Fruit fly (Drosophila melanogaster) whole organism, embryonic: ENCODE data around the gene Polr2I.
A peak's percentile ranks its signal among the peaks of the same experiment; 100 is the strongest.

Source experiments
- Atf-2 ChIP-seq: fragments of 200-800 bp; sonication (Bioruptor generic); optimal IDR thresholded peaks from 2 replicates; lab custom pipeline; 2016; ENCODE audit warnings: missing biosample characterization, missing genetic modification characterization
- B-H2 ChIP-seq: fragments of 200-800 bp; sonication (Bioruptor generic); optimal IDR thresholded peaks from 2 replicates; lab custom pipeline; 2018; ENCODE audit warnings: missing biosample characterization, mild to moderate bottlenecking, missing genetic modification characterization
- CG10654 ChIP-seq: fragments of 200-800 bp; sonication (Bioruptor generic); optimal IDR thresholded peaks from 2 replicates; lab custom pipeline; 2016; ENCODE audit warnings: missing biosample characterization, missing genetic modification characterization
- CG10979 ChIP-seq: fragments of 200-800 bp; sonication (Bioruptor generic); optimal IDR thresholded peaks from 2 replicates; lab custom pipeline; 2018; ENCODE audit warnings: missing biosample characterization, mild to moderate bottlenecking, missing genetic modification characterization, moderate library complexity
- CG11560 ChIP-seq: fragments of 200-800 bp; sonication (Bioruptor generic); IDR thresholded peaks from 3 replicates; pipeline ENCODE4 v1.3.6; 2022; ENCODE audit warnings: missing biosample characterization, missing genetic modification characterization
- CG12659 ChIP-seq: fragments of 200-800 bp; sonication (Bioruptor generic); optimal IDR thresholded peaks from 3 replicates; lab custom pipeline; 2017; ENCODE audit warnings: mild to moderate bottlenecking, missing biosample characterization, missing genetic modification reagents, missing genetic modification characterization
- CG13424 ChIP-seq: fragments of 200-800 bp; sonication (Bioruptor generic); optimal IDR thresholded peaks from 2 replicates; lab custom pipeline; 2019; ENCODE audit warnings: missing biosample characterization, mild to moderate bottlenecking, missing genetic modification characterization, moderate library complexity
- CG13894 ChIP-seq: fragments of 200-800 bp; sonication (Bioruptor generic); optimal IDR thresholded peaks from 3 replicates; lab custom pipeline; 2018; ENCODE audit warnings: missing biosample characterization, mild to moderate bottlenecking, missing genetic modification characterization, moderate library complexity
- CG14014 ChIP-seq: fragments of 200-800 bp; sonication (Bioruptor generic); IDR thresholded peaks from 2 replicates; pipeline ENCODE4 v1.3.6; 2022; ENCODE audit warnings: missing biosample characterization, missing genetic modification characterization
- CG1603 ChIP-seq: fragments of 200-800 bp; sonication (Bioruptor generic); optimal IDR thresholded peaks from 2 replicates; lab custom pipeline; 2019; ENCODE audit warnings: missing biosample characterization, mild to moderate bottlenecking, missing genetic modification characterization, moderate library complexity
- CG17328 ChIP-seq: fragments of 200-800 bp; sonication (Bioruptor generic); IDR thresholded peaks from 2 replicates; pipeline ENCODE4 v1.3.6; 2022; ENCODE audit warnings: missing biosample characterization, missing genetic modification characterization
- CG32767 ChIP-seq: fragments of 200-800 bp; sonication (Bioruptor generic); IDR thresholded peaks from 2 replicates; pipeline ENCODE4 v1.3.6; 2022; ENCODE audit warnings: missing biosample characterization, missing genetic modification characterization
- CG4424 ChIP-seq: fragments of 200-800 bp; sonication (Bioruptor generic); optimal IDR thresholded peaks from 3 replicates; lab custom pipeline; 2016; ENCODE audit warnings: missing biosample characterization, missing genetic modification characterization
- CG6854 ChIP-seq: fragments of 200-800 bp; sonication (Bioruptor generic); optimal IDR thresholded peaks from 3 replicates; lab custom pipeline; 2017; ENCODE audit warnings: missing biosample characterization, mild to moderate bottlenecking, missing genetic modification characterization
- CG7556 ChIP-seq: fragments of 200-800 bp; sonication (Bioruptor generic); optimal IDR thresholded peaks from 2 replicates; lab custom pipeline; 2017; ENCODE audit warnings: missing biosample characterization, mild to moderate bottlenecking, missing genetic modification characterization
- CG7928 ChIP-seq: fragments of 200-800 bp; sonication (Bioruptor generic); optimal IDR thresholded peaks from 2 replicates; lab custom pipeline; 2017; ENCODE audit warnings: missing biosample characterization, mild to moderate bottlenecking, missing genetic modification characterization
- CG7963 ChIP-seq: fragments of 200-800 bp; sonication (Bioruptor generic); IDR thresholded peaks from 3 replicates; pipeline ENCODE4 v1.3.6; 2022; ENCODE audit warnings: missing biosample characterization, missing genetic modification characterization; ENCODE audit not compliant: partially characterized antibody
- Dek ChIP-seq: fragments of 200-800 bp; sonication (Bioruptor generic); optimal IDR thresholded peaks from 3 replicates; lab custom pipeline; 2019; ENCODE audit warnings: missing biosample characterization, mild to moderate bottlenecking, missing genetic modification characterization, moderate library complexity
- Dip3 ChIP-seq: fragments of 200-800 bp; sonication (Bioruptor generic); optimal IDR thresholded peaks from 3 replicates; lab custom pipeline; 2016; ENCODE audit warnings: missing biosample characterization, missing genetic modification characterization
- Drgx ChIP-seq: fragments of 200-800 bp; sonication (Bioruptor generic); IDR thresholded peaks from 2 replicates; pipeline ENCODE4 v1.3.6; 2022; ENCODE audit warnings: missing biosample characterization, missing genetic modification characterization
- Gsc ChIP-seq: fragments of 200-800 bp; sonication (Bioruptor generic); IDR thresholded peaks from 2 replicates; pipeline ENCODE4 v1.3.6; 2022; ENCODE audit warnings: missing biosample characterization, missing genetic modification characterization
- Lim3 ChIP-seq: fragments of 200-800 bp; sonication (Bioruptor generic); IDR thresholded peaks from 2 replicates; pipeline ENCODE4 v1.3.6; 2022; ENCODE audit warnings: missing biosample characterization, missing genetic modification characterization
- NC2β ChIP-seq: fragments of 200-800 bp; sonication (Bioruptor generic); optimal IDR thresholded peaks from 2 replicates; lab custom pipeline; 2016; ENCODE audit warnings: missing biosample characterization, missing genetic modification characterization
- Ptx1 ChIP-seq: fragments of 200-800 bp; sonication (Bioruptor generic); IDR thresholded peaks from 2 replicates; pipeline ENCODE4 v1.3.6; 2022; ENCODE audit warnings: missing biosample characterization, missing genetic modification characterization
- Scr ChIP-seq: fragments of 200-800 bp; sonication (Bioruptor generic); IDR thresholded peaks from 2 replicates; pipeline ENCODE4 v1.3.6; 2022; ENCODE audit warnings: missing biosample characterization, missing genetic modification characterization; ENCODE audit not compliant: partially characterized antibody
- Side ChIP-seq: fragments of 200-800 bp; sonication (Bioruptor generic); optimal IDR thresholded peaks from 2 replicates; lab custom pipeline; 2016; ENCODE audit warnings: missing biosample characterization, missing genetic modification characterization
- Spps ChIP-seq: fragments of 200-800 bp; sonication (Bioruptor generic); optimal IDR thresholded peaks from 2 replicates; lab custom pipeline; 2018; ENCODE audit warnings: missing biosample characterization, mild to moderate bottlenecking, missing genetic modification characterization
- Sry-δ ChIP-seq: fragments of 200-800 bp; sonication (Bioruptor generic); optimal IDR thresholded peaks from 2 replicates; lab custom pipeline; 2016; ENCODE audit warnings: missing biosample characterization, missing genetic modification characterization
- Usf ChIP-seq: fragments of 200-800 bp; sonication (Bioruptor generic); optimal IDR thresholded peaks from 2 replicates; lab custom pipeline; 2017; ENCODE audit warnings: missing genotype, missing biosample characterization, missing genetic modification characterization
- amos ChIP-seq: fragments of 200-800 bp; sonication (Bioruptor generic); IDR thresholded peaks from 2 replicates; pipeline ENCODE4 v1.3.6; 2022; ENCODE audit warnings: missing biosample characterization, missing genetic modification characterization; ENCODE audit not compliant: partially characterized antibody
- br ChIP-seq: fragments of >200 bp; optimal IDR thresholded peaks from 2 replicates; lab custom pipeline; 2017
- cad ChIP-seq: fragments of >200 bp; optimal IDR thresholded peaks from 2 replicates; lab custom pipeline; 2017; ENCODE audit warnings: missing biosample characterization, missing genetic modification characterization
- chinmo ChIP-seq: fragments of 200-800 bp; sonication (Bioruptor generic); IDR thresholded peaks from 4 replicates; pipeline ENCODE4 v1.3.6; 2022; ENCODE audit warnings: missing biosample characterization, missing genetic modification characterization; ENCODE audit not compliant: partially characterized antibody
- cwo ChIP-seq: fragments of 200-800 bp; sonication (Bioruptor generic); optimal IDR thresholded peaks from 3 replicates; lab custom pipeline; 2017; ENCODE audit warnings: missing biosample characterization, missing genetic modification characterization, mild to moderate bottlenecking, moderate library complexity, missing genetic modification reagents
- dmrt11E ChIP-seq: fragments of 200-800 bp; sonication (Bioruptor generic); optimal IDR thresholded peaks from 3 replicates; lab custom pipeline; 2018; ENCODE audit warnings: missing biosample characterization, mild to moderate bottlenecking, missing genetic modification characterization, moderate library complexity
- ftz-f1 ChIP-seq: fragments of 200-800 bp; sonication (Bioruptor generic); optimal IDR thresholded peaks from 2 replicates; lab custom pipeline; 2016; ENCODE audit warnings: missing biosample characterization, missing genetic modification characterization
- h ChIP-seq: fragments of >200 bp; optimal IDR thresholded peaks from 2 replicates; lab custom pipeline; 2017
- ham ChIP-seq: fragments of 200-800 bp; sonication (Bioruptor generic); IDR thresholded peaks from 2 replicates; pipeline ENCODE4 v1.3.6; 2022; ENCODE audit warnings: missing biosample characterization, missing genetic modification characterization
- hkb ChIP-seq, 2 experiments: fragments of 200-800 bp in 1 of 2; fragments of >200 bp in 1 of 2; sonication (Bioruptor generic) in 1 of 2; IDR thresholded peaks in 1 of 2; optimal IDR thresholded peaks in 1 of 2; 2 replicates each; pipeline versions ENCODE4 v1.3.6 to Lab custom; 2017 to 2022; ENCODE audit warnings: missing biosample characterization in 1 of 2, missing genetic modification characterization in 1 of 2
- lov ChIP-seq, 2 experiments: fragments of 200-800 bp in 1 of 2; fragments of >200 bp in 1 of 2; sonication (Bioruptor generic) in 1 of 2; IDR thresholded peaks in 1 of 2; optimal IDR thresholded peaks in 1 of 2; 2 replicates in 1 of 2; 3 replicates in 1 of 2; pipeline versions ENCODE4 v1.3.6 to Lab custom; 2017 to 2022; ENCODE audit warnings: missing biosample characterization in 1 of 2, missing genetic modification characterization in 1 of 2
- mld ChIP-seq: fragments of 200-800 bp; sonication (Bioruptor generic); IDR thresholded peaks from 3 replicates; pipeline ENCODE4 v1.3.6; 2022; ENCODE audit warnings: missing biosample characterization, missing genetic modification characterization; ENCODE audit not compliant: partially characterized antibody
- phol ChIP-seq: fragments of 200-800 bp; sonication (Bioruptor generic); optimal IDR thresholded peaks from 3 replicates; lab custom pipeline; 2018; ENCODE audit warnings: missing biosample characterization, mild to moderate bottlenecking, missing genetic modification characterization, moderate library complexity
- pnt ChIP-seq: fragments of 200-800 bp; sonication (Bioruptor generic); optimal IDR thresholded peaks from 3 replicates; lab custom pipeline; 2016; ENCODE audit warnings: missing biosample characterization, missing genetic modification characterization
- schlank ChIP-seq: fragments of 200-800 bp; sonication (Bioruptor generic); optimal IDR thresholded peaks from 2 replicates; lab custom pipeline; 2018; ENCODE audit warnings: missing biosample characterization, mild to moderate bottlenecking, missing genetic modification characterization
- sens ChIP-seq: fragments of 200-800 bp; sonication (Bioruptor generic); peaks from one replicate; lab custom pipeline; 2016; ENCODE audit warnings: missing biosample characterization, missing genetic modification characterization
- sob ChIP-seq: fragments of 200-800 bp; sonication (Bioruptor generic); IDR thresholded peaks from 2 replicates; pipeline ENCODE4 v1.3.6; 2022; ENCODE audit warnings: missing biosample characterization, missing genetic modification characterization
- stc ChIP-seq: fragments of 200-800 bp; sonication (Bioruptor generic); IDR thresholded peaks from 2 replicates; pipeline ENCODE4 v1.3.6; 2022; ENCODE audit warnings: missing biosample characterization, missing genetic modification characterization
- tll ChIP-seq, 2 experiments: fragments of 200-800 bp in 1 of 2; fragments of >200 bp in 1 of 2; sonication (Bioruptor generic) in 1 of 2; optimal IDR thresholded peaks; 2 replicates each; lab custom pipeline; 2017 to 2019; ENCODE audit warnings: missing biosample characterization in 2 of 2, missing genetic modification characterization in 2 of 2, mild to moderate bottlenecking in 1 of 2, moderate library complexity in 1 of 2
- unpg ChIP-seq: fragments of 200-800 bp; sonication (Bioruptor generic); optimal IDR thresholded peaks from 3 replicates; lab custom pipeline; 2018; ENCODE audit warnings: missing biosample characterization, mild to moderate bottlenecking, missing genetic modification characterization, moderate library complexity
- wdn ChIP-seq: fragments of 200-800 bp; sonication (Bioruptor generic); IDR thresholded peaks from 2 replicates; pipeline ENCODE4 v1.3.6; 2022; ENCODE audit warnings: missing biosample characterization, missing genetic modification characterization
- zf30C ChIP-seq: fragments of 200-800 bp; sonication (Bioruptor generic); optimal IDR thresholded peaks from 3 replicates; lab custom pipeline; 2018; ENCODE audit warnings: missing biosample characterization, mild to moderate bottlenecking, missing genetic modification characterization

Gene Polr2I

dm6 chr3R:14357405-14357804 is 48.5 kb downstream of the Polr2I start (continued):
- no peak for TF ChIP-seq lov (optimal IDR thresholded peaks at IDR 0.05; lab: Kevin White, UChicago)
- peak; percentile 42; the same call in 1 of the 3 replicates for TF ChIP-seq lov (GFP tag; IDR thresholded peaks at IDR 0.05; lab: Robert Waterston, UW)
- peak; percentile 42 for TF ChIP-seq CG10979
- no peak for TF ChIP-seq Atf-2 (GFP tag; lab: Kevin White, UChicago)
- TF ChIP-seq dmrt11E (tag; lab: Kevin White, UChicago) = peak; percentile 49
- TF ChIP-seq CG7928 (GFP tag; lab: Kevin White, UChicago) = no peak
- TF ChIP-seq Usf (GFP tag; lab: Kevin White, UChicago) = no peak
- peak; percentile 21 for TF ChIP-seq cwo
- peak; percentile 25 for TF ChIP-seq CG4424
- peak; percentile 60 for TF ChIP-seq Ptx1 (GFP tag; lab: Robert Waterston, UW)
- no peak for TF ChIP-seq Dek (tag; lab: Kevin White, UChicago)
- no peak for TF ChIP-seq ham (GFP tag; lab: Robert Waterston, UW)
- TF ChIP-seq CG10654 = no peak
- no peak for TF ChIP-seq amos (GFP tag; lab: Robert Waterston, UW)
- no peak for TF ChIP-seq br (lab: Kevin White, UChicago)
- TF ChIP-seq CG13424 (tag; lab: Kevin White, UChicago) = peak; percentile 51
- TF ChIP-seq CG17328 (GFP tag; lab: Robert Waterston, UW) = peak; percentile 57
- no peak for TF ChIP-seq wdn (GFP tag; lab: Robert Waterston, UW)
- TF ChIP-seq CG14014 (GFP tag; lab: Robert Waterston, UW) = peak; percentile 35; the same call in 1 of the 2 replicates
- no peak for TF ChIP-seq Scr (GFP tag; lab: Robert Waterston, UW)
- TF ChIP-seq cad (GFP tag; lab: Kevin White, UChicago) = no peak
- TF ChIP-seq CG7556 (GFP tag; lab: Kevin White, UChicago) = peak; percentile 19
- no peak for TF ChIP-seq NC2β (GFP tag; lab: Kevin White, UChicago)
- no peak for TF ChIP-seq ftz-f1 (GFP tag; lab: Kevin White, UChicago)
- TF ChIP-seq unpg = peak; percentile 40
- TF ChIP-seq CG32767 (GFP tag; lab: Robert Waterston, UW) = no peak
- TF ChIP-seq B-H2 (GFP tag; lab: Kevin White, UChicago) = no peak
- peak; percentile 68 for TF ChIP-seq Drgx (GFP tag; lab: Robert Waterston, UW)
- TF ChIP-seq Spps = no peak
- peak; percentile 58 for TF ChIP-seq CG1603 (tag; lab: Kevin White, UChicago)
- no peak for TF ChIP-seq Sry-δ (GFP tag; lab: Kevin White, UChicago)
- no peak for TF ChIP-seq Side (GFP tag; lab: Kevin White, UChicago)
- no peak for TF ChIP-seq Gsc (GFP tag; lab: Robert Waterston, UW)
- peak; percentile 42 for TF ChIP-seq pnt
- no peak for TF ChIP-seq h (lab: Kevin White, UChicago)
- TF ChIP-seq chinmo (GFP tag; lab: Robert Waterston, UW) = no peak
- no peak for TF ChIP-seq CG7963 (GFP tag; lab: Robert Waterston, UW)
- TF ChIP-seq Lim3 (GFP tag; lab: Robert Waterston, UW) = no peak
- TF ChIP-seq tll (GFP tag; optimal IDR thresholded peaks at IDR 0.05; lab: Kevin White, UChicago) = no peak
- no peak for TF ChIP-seq CG11560 (tag; lab: Robert Waterston, UW)
- no peak for TF ChIP-seq hkb (optimal IDR thresholded peaks at IDR 0.05; lab: Kevin White, UChicago)
- peak; percentile 55; the same call in 1 of the 2 replicates for TF ChIP-seq hkb (GFP tag; IDR thresholded peaks at IDR 0.05; lab: Robert Waterston, UW)
- TF ChIP-seq CG6854 (GFP tag; lab: Kevin White, UChicago) = no peak
- TF ChIP-seq stc (GFP tag; lab: Robert Waterston, UW) = 0 out of 2 replicates have a peak, but pooled peaks have one; percentile 8
- TF ChIP-seq mld (GFP tag; lab: Robert Waterston, UW) = no peak
- TF ChIP-seq CG13894 (tag; lab: Kevin White, UChicago) = peak; percentile 20
- no peak for TF ChIP-seq schlank (tag; lab: Kevin White, UChicago)
- TF ChIP-seq zf30C (GFP tag; lab: Kevin White, UChicago) = no peak
- TF ChIP-seq Dip3 (GFP tag; lab: Kevin White, UChicago) = no peak
- peak; percentile 77 for TF ChIP-seq sens (GFP tag; lab: Kevin White, UChicago)
- TF ChIP-seq CG12659 (GFP tag; lab: Kevin White, UChicago) = no peak
- peak; percentile 46 for TF ChIP-seq phol (tag; lab: Kevin White, UChicago)
- TF ChIP-seq sob = peak; percentile 45; the same call in 1 of the 2 replicates
